Worm (Caenorhabditis elegans): ENCODE measurements around the gene tbc-13.

DNA sequence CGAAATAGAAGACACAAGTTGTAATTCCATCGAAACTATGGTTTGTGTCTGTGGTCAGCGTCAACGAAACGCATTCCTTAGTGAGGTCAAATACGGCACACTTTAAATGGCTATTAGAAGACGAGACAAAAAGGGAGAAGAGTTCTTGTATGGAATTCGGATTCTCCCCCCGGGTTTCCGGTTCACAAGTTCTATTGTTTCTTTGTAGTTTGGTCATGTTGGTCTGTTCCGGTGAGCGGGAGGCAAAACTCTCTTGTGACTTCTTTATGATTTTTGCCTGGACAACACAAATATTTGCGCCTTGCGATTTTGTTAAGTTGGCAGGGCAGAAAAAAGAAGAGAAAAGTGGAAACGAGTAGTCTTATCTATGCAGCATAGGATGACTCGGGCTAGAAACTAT is 33.0 kb downstream of the tbc-13 start:
- TF ChIP-seq ztf-29 (GFP tag; IDR thresholded peaks at IDR 0.05), result no peak
- TF ChIP-seq ztf-23 (GFP tag; IDR thresholded peaks at IDR 0.05), result no peak
